Fruit fly (Drosophila melanogaster) whole organism: ENCODE data around the gene CG46042.

ENCODE experiments used
- CG8478 ChIP-seq: fragments of >200 bp; optimal IDR thresholded peaks from 2 replicates; lab custom pipeline; 2018; ENCODE audit warnings: inconsistent platforms
- Dll ChIP-seq: fragments of >200 bp; optimal IDR thresholded peaks from 2 replicates; lab custom pipeline; 2017
- EcR ChIP-seq, 2 experiments: fragments of >200 bp; optimal IDR thresholded peaks; 2 replicates each; lab custom pipeline; 2017; ENCODE audit warnings: missing biosample characterization in 2 of 2, missing genetic modification characterization in 2 of 2, missing genetic modification reagents in 2 of 2
- pan ChIP-seq: fragments of >200 bp; optimal IDR thresholded peaks from 2 replicates; lab custom pipeline; 2017
- psq ChIP-seq: fragments of >200 bp; optimal IDR thresholded peaks from 2 replicates; lab custom pipeline; 2017
- usp ChIP-seq: fragments of >200 bp; optimal IDR thresholded peaks from 2 replicates; lab custom pipeline; 2017; ENCODE audit warnings: missing biosample characterization, missing genetic modification characterization, mixed read lengths

The CG46042 gene

DNA sequence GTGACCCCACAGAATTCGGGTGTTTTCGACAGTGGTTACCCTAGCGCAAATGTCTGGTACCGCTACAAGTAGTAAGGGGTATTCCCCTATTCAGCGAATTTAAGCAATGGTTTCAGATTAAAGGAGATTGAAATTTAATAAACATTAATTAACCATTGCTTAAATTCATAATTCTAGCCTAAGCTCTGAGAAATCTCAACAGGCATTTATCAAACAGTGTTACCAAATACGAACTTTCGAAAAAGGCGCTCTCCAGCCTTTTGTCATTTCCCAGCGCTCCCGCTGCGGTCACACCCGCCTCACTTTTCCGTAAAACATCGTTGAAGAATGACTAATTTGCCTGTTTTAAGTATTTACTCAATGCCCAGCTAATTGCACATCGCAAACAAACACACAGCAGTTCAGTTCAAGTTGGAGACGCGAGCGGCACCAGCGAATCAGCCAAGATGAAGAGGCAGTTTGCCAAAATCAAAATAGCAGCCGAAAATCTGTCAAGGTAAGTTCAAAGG lies 37.3 kb downstream of the CG46042 start, which contains the start of the genes Surf6 and RhoGAP92B:
TSS of gene Surf6 (minus strand) at position 4 of the 509 bp plus-strand sequence.
TSS of gene RhoGAP92B (plus strand) at position 300 of the 509 bp plus-strand sequence.
- TF ChIP-seq pan (lab: Kevin White, UChicago) = no peak
- TF ChIP-seq CG8478 = no peak
- TF ChIP-seq EcR (GFP tag; optimal IDR thresholded peaks at IDR 0.05; lab: Kevin White, UChicago) = no peak
- no peak for TF ChIP-seq Dll (lab: Kevin White, UChicago)
- TF ChIP-seq psq (lab: Kevin White, UChicago) = no peak
- TF ChIP-seq usp (GFP tag; lab: Kevin White, UChicago) = no peak

DNA sequence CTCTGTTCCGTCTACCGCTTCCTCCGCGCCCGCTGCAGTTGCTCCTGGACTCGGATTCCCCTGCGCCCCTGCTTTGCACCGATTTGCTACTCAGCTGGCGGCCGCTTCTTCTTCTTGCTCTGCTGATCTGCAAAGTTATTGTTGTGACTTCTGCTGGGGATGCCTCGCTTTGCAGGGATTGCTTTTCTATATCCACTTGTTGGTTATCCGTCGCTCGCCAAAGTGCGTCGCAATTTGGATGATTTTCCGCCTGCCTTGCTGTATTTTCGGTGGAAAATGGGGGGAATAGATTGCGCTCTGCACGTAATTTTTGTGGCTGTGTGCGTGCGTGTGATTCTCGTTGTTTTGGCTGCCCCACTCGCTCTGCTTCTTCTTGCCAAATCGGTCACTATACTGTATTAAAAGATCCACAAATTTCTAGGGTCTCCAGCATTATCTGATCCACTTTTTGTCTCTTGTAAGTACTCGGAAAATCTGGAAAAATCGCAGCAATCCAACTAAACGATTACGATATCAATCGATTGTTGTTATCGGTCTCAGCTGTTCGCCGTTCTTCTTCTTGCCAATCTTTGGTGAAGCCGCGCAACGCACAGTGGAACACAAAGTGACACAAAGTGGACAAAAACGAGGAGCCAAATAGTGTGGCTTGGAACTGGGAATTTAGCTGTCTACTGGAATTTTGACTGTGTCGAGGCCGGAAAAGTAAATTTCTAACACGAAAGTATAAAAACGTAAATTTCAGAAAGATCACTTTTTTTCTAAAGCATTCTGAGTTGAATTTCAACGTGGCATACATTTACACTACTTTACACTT lies 39.1 kb downstream of the CG46042 start, which contains the start of gene ClpX:
TSS of gene ClpX (minus strand) at position 764 of the 814 bp plus-strand sequence.
- TF ChIP-seq CG8478 = no peak
- TF ChIP-seq psq (lab: Kevin White, UChicago) = no peak
- TF ChIP-seq EcR (GFP tag; optimal IDR thresholded peaks at IDR 0.05; lab: Kevin White, UChicago) = no peak

DNA sequence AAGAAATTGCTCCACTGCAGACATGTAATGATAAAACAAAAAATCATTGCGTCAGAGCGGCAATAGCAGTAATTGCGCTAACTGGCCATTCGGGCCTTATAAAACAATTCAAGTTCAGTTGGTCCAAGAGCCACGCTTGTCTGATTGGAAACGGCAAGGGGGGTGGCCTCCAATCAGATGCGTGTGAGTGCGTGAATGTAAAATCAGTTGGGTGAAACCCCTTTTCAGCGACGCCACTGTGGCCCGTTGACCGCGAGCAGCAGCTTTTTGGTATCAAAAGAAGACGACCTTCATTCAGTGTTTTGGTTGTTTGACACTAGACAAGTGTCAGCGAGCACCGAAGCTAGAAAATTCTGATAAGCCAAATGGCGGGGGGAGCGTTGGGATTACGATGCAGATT lies 39.9 kb downstream of the CG46042 start:
- TF ChIP-seq usp (GFP tag; lab: Kevin White, UChicago) = no peak
- no peak for TF ChIP-seq CG8478
- TF ChIP-seq psq (lab: Kevin White, UChicago) = no peak
- TF ChIP-seq Dll (lab: Kevin White, UChicago) = no peak
- TF ChIP-seq EcR (GFP tag; optimal IDR thresholded peaks at IDR 0.05; lab: Kevin White, UChicago) = no peak
- no peak for TF ChIP-seq pan (lab: Kevin White, UChicago)

DNA sequence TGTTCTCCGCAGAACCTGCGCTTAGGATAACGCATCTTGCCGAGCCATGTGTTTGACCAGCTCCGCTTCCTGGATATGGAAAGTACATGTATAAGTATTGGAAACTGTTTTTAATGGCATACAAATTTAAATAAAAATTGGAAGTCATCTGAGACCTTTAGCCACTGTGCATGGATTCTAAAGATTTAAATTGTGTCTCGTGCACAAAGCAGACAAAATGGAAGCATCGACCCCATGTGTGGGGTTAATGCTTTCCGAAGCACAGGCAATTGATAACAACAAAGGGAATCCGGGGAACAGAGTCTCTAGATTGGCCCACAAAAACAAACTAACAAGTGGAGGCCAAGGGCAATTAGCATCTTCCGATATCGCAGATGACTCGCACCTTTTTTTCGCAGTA lies 40.5 kb downstream of the CG46042 start:
- no peak for TF ChIP-seq psq (lab: Kevin White, UChicago)
- no peak for TF ChIP-seq Dll (lab: Kevin White, UChicago)
- no peak for TF ChIP-seq usp (GFP tag; lab: Kevin White, UChicago)
- TF ChIP-seq EcR (GFP tag; optimal IDR thresholded peaks at IDR 0.05; lab: Kevin White, UChicago) = no peak
- no peak for TF ChIP-seq pan (lab: Kevin White, UChicago)
- TF ChIP-seq CG8478 = no peak

DNA sequence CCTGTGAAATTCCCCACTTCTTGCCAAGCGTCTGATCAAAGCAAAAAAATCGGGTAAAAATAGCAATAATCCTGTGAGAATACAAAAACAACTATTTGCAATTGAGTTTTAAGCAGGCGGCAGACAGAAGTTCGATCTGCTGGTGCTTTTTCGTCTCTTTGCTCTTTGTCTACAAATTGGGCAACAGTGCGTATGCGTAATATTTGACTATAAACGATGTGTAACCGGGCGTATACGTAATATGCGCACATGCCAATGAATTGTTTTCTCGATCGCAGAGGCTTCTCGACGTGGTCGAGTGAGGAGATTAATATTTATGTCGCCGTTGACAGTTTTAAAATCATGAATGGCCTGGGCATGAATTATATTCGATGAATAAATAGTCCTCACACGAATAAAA lies 46.9 kb downstream of the CG46042 start:
- TF ChIP-seq usp (GFP tag; lab: Kevin White, UChicago) (no peak), pan (lab: Kevin White, UChicago) (no peak), EcR (GFP tag; optimal IDR thresholded peaks at IDR 0.05; lab: Kevin White, UChicago) (no peak), psq (lab: Kevin White, UChicago) (no peak), Dll (lab: Kevin White, UChicago) (no peak)

DNA sequence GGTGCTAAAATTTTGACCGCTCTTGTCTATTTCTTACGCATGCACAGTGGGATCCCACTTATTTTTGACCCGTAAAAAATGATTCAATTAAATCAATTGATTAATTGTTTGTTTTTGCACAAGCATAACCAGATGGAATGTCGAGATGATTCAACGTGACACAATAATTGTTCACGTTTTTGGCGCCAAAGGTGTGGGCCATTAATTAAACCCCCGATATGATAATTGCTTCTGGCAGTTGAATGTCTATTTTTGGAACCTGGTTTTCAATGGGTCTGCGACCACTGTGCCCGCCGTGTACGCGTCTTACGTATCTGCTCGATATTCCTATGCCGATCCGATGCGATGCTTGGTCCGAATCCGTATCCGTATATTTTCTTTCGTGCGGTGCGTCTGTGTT lies 50.2 kb downstream of the CG46042 start:
- TF ChIP-seq Dll (lab: Kevin White, UChicago) (no peak), pan (lab: Kevin White, UChicago) (no peak), EcR (GFP tag; optimal IDR thresholded peaks at IDR 0.05; lab: Kevin White, UChicago) (no peak), psq (lab: Kevin White, UChicago) (no peak), CG8478 (no peak), usp (GFP tag; lab: Kevin White, UChicago) (no peak)
